Fruit fly (Drosophila melanogaster) whole organism, embryonic: ENCODE measurements around the gene CG17127.

Experiments used
- BEAF-32 ChIP-seq: fragments of 200-800 bp; sonication (Bioruptor generic); optimal IDR thresholded peaks from 3 replicates; lab custom pipeline; 2017; ENCODE audit warnings: missing biosample characterization, missing genetic modification characterization, mild to moderate bottlenecking, moderate library complexity, missing genetic modification reagents
- CG15269 ChIP-seq: fragments of 200-800 bp; sonication (Bioruptor generic); optimal IDR thresholded peaks from 2 replicates; lab custom pipeline; 2018; ENCODE audit warnings: missing biosample characterization, mild to moderate bottlenecking, missing genetic modification characterization, moderate library complexity
- CG15479 ChIP-seq: fragments of 200-800 bp; sonication (Bioruptor generic); optimal IDR thresholded peaks from 3 replicates; lab custom pipeline; 2019; ENCODE audit warnings: missing biosample characterization, mild to moderate bottlenecking, missing genetic modification characterization, moderate library complexity
- CG15514 ChIP-seq: fragments of 200-800 bp; sonication (Bioruptor generic); optimal IDR thresholded peaks from 3 replicates; lab custom pipeline; 2017; ENCODE audit warnings: missing biosample characterization, missing genetic modification characterization, mild to moderate bottlenecking, moderate library complexity, missing genetic modification reagents
- CG16863 ChIP-seq: fragments of 200-800 bp; sonication (Bioruptor generic); optimal IDR thresholded peaks from 3 replicates; lab custom pipeline; 2016; ENCODE audit warnings: missing biosample characterization, missing genetic modification characterization
- CG17328 ChIP-seq: fragments of 200-800 bp; sonication (Bioruptor generic); IDR thresholded peaks from 2 replicates; pipeline ENCODE4 v1.3.6; 2022; ENCODE audit warnings: missing biosample characterization, missing genetic modification characterization
- CG18599 ChIP-seq: fragments of 200-800 bp; sonication (Bioruptor generic); optimal IDR thresholded peaks from 3 replicates; lab custom pipeline; 2017; ENCODE audit warnings: missing biosample characterization, missing genetic modification characterization, mild to moderate bottlenecking, moderate library complexity, missing genetic modification reagents
- CG2120 ChIP-seq: fragments of 200-800 bp; sonication (Bioruptor generic); optimal IDR thresholded peaks from 3 replicates; lab custom pipeline; 2016; ENCODE audit warnings: missing biosample characterization, missing genetic modification characterization
- CG32767 ChIP-seq: fragments of 200-800 bp; sonication (Bioruptor generic); IDR thresholded peaks from 2 replicates; pipeline ENCODE4 v1.3.6; 2022; ENCODE audit warnings: missing biosample characterization, missing genetic modification characterization
- CG33557 ChIP-seq: fragments of 200-800 bp; sonication (Bioruptor generic); optimal IDR thresholded peaks from 2 replicates; lab custom pipeline; 2019; ENCODE audit warnings: missing biosample characterization, mild to moderate bottlenecking, missing genetic modification characterization, moderate library complexity
- CG34376 ChIP-seq: fragments of 200-800 bp; sonication (Bioruptor generic); optimal IDR thresholded peaks from 2 replicates; lab custom pipeline; 2018; ENCODE audit warnings: missing biosample characterization, mild to moderate bottlenecking, missing genetic modification characterization
- CG3847 ChIP-seq: fragments of 200-800 bp; sonication (Bioruptor generic); IDR thresholded peaks from 2 replicates; pipeline ENCODE4 v1.3.6; 2022; ENCODE audit warnings: missing biosample characterization, missing genetic modification characterization
- CG42726 ChIP-seq: fragments of 200-800 bp; sonication (Bioruptor generic); IDR thresholded peaks from 2 replicates; pipeline ENCODE4 v1.3.6; 2022; ENCODE audit warnings: missing biosample characterization, missing genetic modification characterization; ENCODE audit not compliant: partially characterized antibody
- CG4328 ChIP-seq: fragments of 200-800 bp; sonication (Bioruptor generic); optimal IDR thresholded peaks from 3 replicates; lab custom pipeline; 2017; ENCODE audit warnings: missing biosample characterization, missing genetic modification reagents, missing genetic modification characterization
- CG7357 ChIP-seq: fragments of 200-800 bp; sonication (Bioruptor generic); IDR thresholded peaks from 3 replicates; pipeline ENCODE4 v1.3.6; 2022; ENCODE audit warnings: missing biosample characterization, missing genetic modification characterization
- CG7839 ChIP-seq: fragments of 200-800 bp; sonication (Bioruptor generic); optimal IDR thresholded peaks from 3 replicates; lab custom pipeline; 2018; ENCODE audit warnings: missing biosample characterization, mild to moderate bottlenecking, missing genetic modification characterization, moderate library complexity
- CG8924 ChIP-seq: fragments of 200-800 bp; optimal IDR thresholded peaks from 3 replicates; lab custom pipeline; 2019; ENCODE audit warnings: missing biosample characterization, mild to moderate bottlenecking, missing genetic modification characterization, moderate library complexity
- CG8944 ChIP-seq: fragments of 200-800 bp; sonication (Bioruptor generic); optimal IDR thresholded peaks from 3 replicates; lab custom pipeline; 2016; ENCODE audit warnings: missing biosample characterization, missing genetic modification characterization
- CG9797 ChIP-seq: fragments of 200-800 bp; sonication (Bioruptor generic); optimal IDR thresholded peaks from 3 replicates; lab custom pipeline; 2018; ENCODE audit warnings: missing biosample characterization, mild to moderate bottlenecking, missing genetic modification characterization
- CG9876 ChIP-seq: fragments of 200-800 bp; sonication (Bioruptor generic); optimal IDR thresholded peaks from 2 replicates; lab custom pipeline; 2016; ENCODE audit warnings: missing biosample characterization, missing genetic modification characterization
- Dad ChIP-seq: fragments of 200-800 bp; sonication (Bioruptor generic); optimal IDR thresholded peaks from 3 replicates; lab custom pipeline; 2016; ENCODE audit warnings: missing biosample characterization, missing genetic modification characterization
- Ets65A ChIP-seq: fragments of 200-800 bp; sonication (Bioruptor generic); peaks from one replicate; lab custom pipeline; 2016; ENCODE audit warnings: missing biosample characterization, missing genetic modification characterization
- Meics ChIP-seq: fragments of 200-800 bp; sonication (Bioruptor generic); optimal IDR thresholded peaks from 2 replicates; lab custom pipeline; 2017; ENCODE audit warnings: missing biosample characterization, mild to moderate bottlenecking, missing genetic modification characterization
- Mrtf ChIP-seq: fragments of 200-800 bp; sonication (Bioruptor generic); IDR thresholded peaks from 3 replicates; pipeline ENCODE4 v1.3.6; 2022; ENCODE audit warnings: missing biosample characterization, missing genetic modification characterization
- Nf-YB ChIP-seq: fragments of 200-800 bp; sonication (Bioruptor generic); optimal IDR thresholded peaks from 3 replicates; lab custom pipeline; 2019; ENCODE audit warnings: missing biosample characterization, mild to moderate bottlenecking, missing genetic modification characterization, moderate library complexity
- Rfx ChIP-seq: fragments of 200-800 bp; sonication (Bioruptor generic); IDR thresholded peaks from 2 replicates; pipeline ENCODE4 v1.3.6; 2022; ENCODE audit warnings: missing biosample characterization, missing genetic modification characterization
- Sry-β ChIP-seq: fragments of 200-800 bp; sonication (Bioruptor generic); optimal IDR thresholded peaks from 2 replicates; lab custom pipeline; 2018; ENCODE audit warnings: missing biosample characterization, mild to moderate bottlenecking, missing genetic modification characterization, moderate library complexity
- Stat92E ChIP-seq, 3 experiments: fragments of >200 bp in 2 of 3; fragments of 200-800 bp in 1 of 3; sonication (Bioruptor generic) in 1 of 3; optimal IDR thresholded peaks; 2 replicates each; lab custom pipeline; 2017 to 2019; ENCODE audit warnings: missing biosample characterization in 3 of 3, missing genetic modification characterization in 3 of 3, mild to moderate bottlenecking in 1 of 3, moderate library complexity in 1 of 3
- Xbp1 ChIP-seq: fragments of 200-800 bp; sonication (Bioruptor generic); optimal IDR thresholded peaks from 3 replicates; lab custom pipeline; 2016; ENCODE audit warnings: missing biosample characterization, mild to moderate bottlenecking, missing genetic modification characterization
- Xrp1 ChIP-seq: fragments of 200-800 bp; sonication (Bioruptor generic); IDR thresholded peaks from 2 replicates; pipeline ENCODE4 v1.3.6; 2022; ENCODE audit warnings: missing biosample characterization, missing genetic modification characterization
- abd-A ChIP-seq: fragments of 200-800 bp; sonication (Bioruptor generic); optimal IDR thresholded peaks from 3 replicates; lab custom pipeline; 2019; ENCODE audit warnings: missing biosample characterization, mild to moderate bottlenecking, missing genetic modification characterization, moderate library complexity
- bsh ChIP-seq, 2 experiments: fragments of 200-800 bp; sonication (Bioruptor generic); optimal IDR thresholded peaks; 2 replicates each; lab custom pipeline; 2017 to 2018; ENCODE audit warnings: mild to moderate bottlenecking in 2 of 2, missing biosample characterization in 2 of 2, missing genetic modification characterization in 2 of 2, moderate library complexity in 1 of 2
- chif ChIP-seq, 2 experiments: fragments of 200-800 bp; sonication (Bioruptor generic); optimal IDR thresholded peaks; 3 replicates each; lab custom pipeline; 2016; ENCODE audit warnings: missing biosample characterization in 2 of 2, missing genetic modification characterization in 2 of 2
- eve ChIP-seq, 2 experiments: fragments of >200 bp; optimal IDR thresholded peaks; 2 replicates each; lab custom pipeline; 2017; ENCODE audit warnings: missing biosample characterization in 2 of 2, missing genetic modification characterization in 2 of 2
- gce ChIP-seq: fragments of 200-800 bp; sonication (Bioruptor generic); IDR thresholded peaks from 3 replicates; pipeline ENCODE4 v1.3.6; 2022; ENCODE audit warnings: missing biosample characterization, missing genetic modification characterization
- gt ChIP-seq: fragments of 200-800 bp; sonication (Bioruptor generic); IDR thresholded peaks from 2 replicates; pipeline ENCODE4 v1.3.6; 2022; ENCODE audit warnings: missing biosample characterization, missing genetic modification characterization
- lmd ChIP-seq: fragments of 200-800 bp; sonication (Bioruptor generic); IDR thresholded peaks from 2 replicates; pipeline ENCODE4 v1.3.6; 2022; ENCODE audit warnings: missing biosample characterization, missing genetic modification characterization
- nmo ChIP-seq: fragments of 200-800 bp; sonication (Bioruptor generic); optimal IDR thresholded peaks from 2 replicates; lab custom pipeline; 2018; ENCODE audit warnings: missing biosample characterization, mild to moderate bottlenecking, missing genetic modification characterization, moderate library complexity
- p53 ChIP-seq: fragments of 200-800 bp; sonication (Bioruptor generic); optimal IDR thresholded peaks from 2 replicates; lab custom pipeline; 2016; ENCODE audit warnings: missing biosample characterization, missing genetic modification characterization
- pan ChIP-seq, 4 experiments: fragments of >200 bp in 3 of 4; fragments of 200-800 bp in 1 of 4; sonication (Bioruptor generic) in 1 of 4; optimal IDR thresholded peaks in 3 of 4; IDR thresholded peaks in 1 of 4; 2 replicates each; pipeline versions ENCODE4 v1.3.6 to Lab custom; 2017 to 2022; ENCODE audit warnings: missing biosample characterization in 2 of 4, missing genetic modification characterization in 2 of 4, mixed read lengths in 1 of 4
- pho ChIP-seq: fragments of 200-800 bp; sonication (Bioruptor generic); optimal IDR thresholded peaks from 2 replicates; lab custom pipeline; 2016; ENCODE audit warnings: missing biosample characterization, missing genetic modification characterization
- psq ChIP-seq: fragments of 200-800 bp; sonication (Bioruptor generic); optimal IDR thresholded peaks from 2 replicates; lab custom pipeline; 2017; ENCODE audit warnings: missing biosample characterization, missing genetic modification characterization
- ranshi ChIP-seq: fragments of 200-800 bp; sonication (Bioruptor generic); IDR thresholded peaks from 2 replicates; pipeline ENCODE4 v1.3.6; 2022; ENCODE audit warnings: missing biosample characterization, missing genetic modification characterization
- schlank ChIP-seq: fragments of 200-800 bp; sonication (Bioruptor generic); optimal IDR thresholded peaks from 2 replicates; lab custom pipeline; 2018; ENCODE audit warnings: missing biosample characterization, mild to moderate bottlenecking, missing genetic modification characterization
- shn ChIP-seq: fragments of 200-800 bp; sonication (Bioruptor generic); optimal IDR thresholded peaks from 3 replicates; lab custom pipeline; 2016; ENCODE audit warnings: missing biosample characterization, missing genetic modification characterization
- sob ChIP-seq: fragments of 200-800 bp; sonication (Bioruptor generic); IDR thresholded peaks from 2 replicates; pipeline ENCODE4 v1.3.6; 2022; ENCODE audit warnings: missing biosample characterization, missing genetic modification characterization
- stc ChIP-seq: fragments of 200-800 bp; sonication (Bioruptor generic); IDR thresholded peaks from 2 replicates; pipeline ENCODE4 v1.3.6; 2022; ENCODE audit warnings: missing biosample characterization, missing genetic modification characterization
- tap ChIP-seq: fragments of 200-800 bp; optimal IDR thresholded peaks from 3 replicates; lab custom pipeline; 2019; ENCODE audit warnings: missing biosample characterization, mild to moderate bottlenecking, missing genetic modification characterization, moderate library complexity
- trh ChIP-seq: fragments of 200-800 bp; sonication (Bioruptor generic); optimal IDR thresholded peaks from 2 replicates; lab custom pipeline; 2016; ENCODE audit warnings: missing biosample characterization, missing genetic modification characterization
- usp ChIP-seq: fragments of >200 bp; optimal IDR thresholded peaks from 2 replicates; lab custom pipeline; 2017; ENCODE audit warnings: missing biosample characterization, missing genetic modification characterization
- zf30C ChIP-seq: fragments of 200-800 bp; sonication (Bioruptor generic); optimal IDR thresholded peaks from 3 replicates; lab custom pipeline; 2018; ENCODE audit warnings: missing biosample characterization, mild to moderate bottlenecking, missing genetic modification characterization

Gene CG17127

DNA sequence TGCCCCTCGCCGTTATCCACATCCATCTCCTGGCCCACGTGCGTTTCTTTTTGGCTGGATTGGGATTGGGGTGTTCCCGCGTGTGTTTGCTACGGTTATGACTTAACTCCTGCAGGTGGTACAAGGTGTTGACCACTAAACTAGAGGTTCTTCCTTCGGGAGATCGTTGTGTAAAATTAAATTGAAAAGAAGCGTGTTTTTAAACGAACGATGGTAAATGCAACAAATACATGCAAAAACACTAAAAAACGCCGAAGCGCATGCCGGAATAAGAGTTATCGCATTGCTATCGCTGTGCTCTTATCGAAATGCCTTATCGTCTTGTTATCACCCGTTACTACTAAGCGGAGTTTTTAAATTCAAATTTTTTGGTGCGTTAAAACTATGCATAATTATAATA lies 960 bp upstream of the CG17127 start, which contains the start of gene CG6724 (continued):
- TF ChIP-seq CG8924 (tag; lab: Kevin White, UChicago), result no peak
- no peak for TF ChIP-seq Nf-YB
- TF ChIP-seq pan (optimal IDR thresholded peaks at IDR 0.05; lab: Kevin White, UChicago), result no peak
- TF ChIP-seq pan (GFP tag; optimal IDR thresholded peaks at IDR 0.05 in 1 of 2, IDR thresholded peaks at IDR 0.05 in 1 of 2), result no peak
- TF ChIP-seq lmd (GFP tag; lab: Robert Waterston, UW), result no peak
- peak; percentile 32 for TF ChIP-seq CG15514 (GFP tag; lab: Kevin White, UChicago)
- no peak for TF ChIP-seq abd-A
- TF ChIP-seq BEAF-32, result peak; percentile 65
- TF ChIP-seq CG18599 (GFP tag; lab: Kevin White, UChicago), result no peak
- TF ChIP-seq Sry-β (GFP tag; lab: Kevin White, UChicago), result no peak
- no peak for TF ChIP-seq CG15269 (tag; lab: Kevin White, UChicago)
- TF ChIP-seq CG17328 (GFP tag; lab: Robert Waterston, UW), result no peak
- no peak for TF ChIP-seq CG33557
- no peak for TF ChIP-seq pho (GFP tag; lab: Kevin White, UChicago)
- TF ChIP-seq Xrp1 (GFP tag; lab: Robert Waterston, UW), result no peak
- no peak for TF ChIP-seq tap (tag; lab: Kevin White, UChicago)
- no peak for TF ChIP-seq CG4328 (GFP tag; lab: Kevin White, UChicago)
- no peak for TF ChIP-seq psq (GFP tag; lab: Kevin White, UChicago)
- no peak for TF ChIP-seq CG3847 (GFP tag; lab: Robert Waterston, UW)
- no peak for TF ChIP-seq p53 (GFP tag; lab: Kevin White, UChicago)
- no peak for TF ChIP-seq gt (GFP tag; lab: Robert Waterston, UW)
- no peak for TF ChIP-seq shn (GFP tag; lab: Kevin White, UChicago)
- TF ChIP-seq Ets65A, result no peak
- TF ChIP-seq trh (GFP tag; lab: Kevin White, UChicago), result no peak
- TF ChIP-seq ranshi (GFP tag; lab: Robert Waterston, UW), result no peak
- TF ChIP-seq Xbp1 (GFP tag; lab: Kevin White, UChicago), result no peak
- peak; percentile 65 for TF ChIP-seq CG9797
- no peak for TF ChIP-seq Stat92E (GFP tag; optimal IDR thresholded peaks at IDR 0.05; lab: Kevin White, UChicago)
- no peak for TF ChIP-seq bsh (GFP tag; optimal IDR thresholded peaks at IDR 0.05; lab: Kevin White, UChicago)
- TF ChIP-seq CG34376 (GFP tag; lab: Kevin White, UChicago), result no peak
- no peak for TF ChIP-seq CG7357
- TF ChIP-seq CG7839 (tag; lab: Kevin White, UChicago), result no peak
- TF ChIP-seq Dad (GFP tag; lab: Kevin White, UChicago), result no peak
- TF ChIP-seq CG2120 (GFP tag; lab: Kevin White, UChicago), result no peak
- peak; percentile 73; the same call in 1 of the 2 replicates for TF ChIP-seq CG42726
- TF ChIP-seq Meics (GFP tag; lab: Kevin White, UChicago), result no peak
- TF ChIP-seq gce (GFP tag; lab: Robert Waterston, UW), result no peak
- TF ChIP-seq Rfx (GFP tag; lab: Robert Waterston, UW), result no peak
- no peak for TF ChIP-seq CG15479 (GFP tag; lab: Kevin White, UChicago)
- no peak for TF ChIP-seq chif (GFP tag; optimal IDR thresholded peaks at IDR 0.05; lab: Kevin White, UChicago)
- no peak for TF ChIP-seq usp (GFP tag; lab: Kevin White, UChicago)
- TF ChIP-seq Mrtf (GFP tag; lab: Robert Waterston, UW), result no peak
- no peak for TF ChIP-seq nmo (GFP tag; lab: Kevin White, UChicago)
- TF ChIP-seq CG32767 (GFP tag; lab: Robert Waterston, UW), result no peak
- no peak for TF ChIP-seq CG8944
- no peak for TF ChIP-seq stc (GFP tag; lab: Robert Waterston, UW)
- no peak for TF ChIP-seq eve (GFP tag; optimal IDR thresholded peaks at IDR 0.05; lab: Kevin White, UChicago)
- TF ChIP-seq zf30C (GFP tag; lab: Kevin White, UChicago), result no peak
- no peak for TF ChIP-seq CG9876 (GFP tag; lab: Kevin White, UChicago)
- no peak for TF ChIP-seq sob (GFP tag; lab: Robert Waterston, UW)
- TF ChIP-seq schlank, result no peak
- TF ChIP-seq CG16863 (GFP tag; lab: Kevin White, UChicago), result no peak
